Fruit fly (Drosophila melanogaster) whole organism, embryonic: ENCODE results near the gene synr.

Experiments
- Atf6 ChIP-seq: fragments of 200-800 bp; sonication (Bioruptor generic); IDR thresholded peaks from 2 replicates; pipeline ENCODE4 v1.3.6; 2022; ENCODE audit warnings: missing biosample characterization, missing genetic modification characterization
- BtbVII ChIP-seq: fragments of 200-800 bp; sonication (Bioruptor generic); optimal IDR thresholded peaks from 3 replicates; lab custom pipeline; 2017; ENCODE audit warnings: missing biosample characterization, mild to moderate bottlenecking, missing genetic modification characterization
- CG10959 ChIP-seq: fragments of 200-800 bp; sonication (Bioruptor generic); IDR thresholded peaks from 2 replicates; pipeline ENCODE4 v1.3.6; 2022; ENCODE audit warnings: missing biosample characterization, missing genetic modification characterization
- CG12155 ChIP-seq: fragments of 200-800 bp; sonication (Bioruptor generic); optimal IDR thresholded peaks from 3 replicates; lab custom pipeline; 2016; ENCODE audit warnings: missing biosample characterization, missing genetic modification characterization
- CG14710 ChIP-seq: fragments of 200-800 bp; sonication (Bioruptor generic); optimal IDR thresholded peaks from 3 replicates; lab custom pipeline; 2019; ENCODE audit warnings: missing biosample characterization, mild to moderate bottlenecking, missing genetic modification characterization, moderate library complexity
- CG15479 ChIP-seq: fragments of 200-800 bp; sonication (Bioruptor generic); optimal IDR thresholded peaks from 3 replicates; lab custom pipeline; 2019; ENCODE audit warnings: missing biosample characterization, mild to moderate bottlenecking, missing genetic modification characterization, moderate library complexity
- CG15514 ChIP-seq: fragments of 200-800 bp; sonication (Bioruptor generic); optimal IDR thresholded peaks from 3 replicates; lab custom pipeline; 2017; ENCODE audit warnings: missing biosample characterization, missing genetic modification characterization, mild to moderate bottlenecking, moderate library complexity, missing genetic modification reagents
- CG17385 ChIP-seq: fragments of 200-800 bp; sonication (Bioruptor generic); optimal IDR thresholded peaks from 3 replicates; lab custom pipeline; 2018; ENCODE audit warnings: missing biosample characterization, mild to moderate bottlenecking, missing genetic modification characterization
- CG18599 ChIP-seq: fragments of 200-800 bp; sonication (Bioruptor generic); optimal IDR thresholded peaks from 3 replicates; lab custom pipeline; 2017; ENCODE audit warnings: missing biosample characterization, missing genetic modification characterization, mild to moderate bottlenecking, moderate library complexity, missing genetic modification reagents
- CG18619 ChIP-seq: fragments of 200-800 bp; sonication (Bioruptor generic); optimal IDR thresholded peaks from 3 replicates; lab custom pipeline; 2017; ENCODE audit warnings: missing biosample characterization, mild to moderate bottlenecking, missing genetic modification characterization
- CG2116 ChIP-seq: fragments of 200-800 bp; sonication (Bioruptor generic); optimal IDR thresholded peaks from 3 replicates; lab custom pipeline; 2018; ENCODE audit warnings: missing biosample characterization, mild to moderate bottlenecking, missing genetic modification characterization
- CG2120 ChIP-seq: fragments of 200-800 bp; sonication (Bioruptor generic); optimal IDR thresholded peaks from 3 replicates; lab custom pipeline; 2016; ENCODE audit warnings: missing biosample characterization, missing genetic modification characterization
- CG31441 ChIP-seq: fragments of 200-800 bp; sonication (Bioruptor generic); IDR thresholded peaks from 2 replicates; pipeline ENCODE4 v1.3.6; 2022; ENCODE audit warnings: missing biosample characterization, missing genetic modification characterization
- CG3995 ChIP-seq: fragments of 200-800 bp; sonication (Bioruptor generic); optimal IDR thresholded peaks from 3 replicates; lab custom pipeline; 2016; ENCODE audit warnings: missing biosample characterization, missing genetic modification characterization
- CG4424 ChIP-seq: fragments of 200-800 bp; sonication (Bioruptor generic); optimal IDR thresholded peaks from 3 replicates; lab custom pipeline; 2016; ENCODE audit warnings: missing biosample characterization, missing genetic modification characterization
- CG5245 ChIP-seq: fragments of 200-800 bp; sonication (Bioruptor generic); optimal IDR thresholded peaks from 3 replicates; lab custom pipeline; 2016; ENCODE audit warnings: missing biosample characterization, missing genetic modification characterization
- CG7928 ChIP-seq: fragments of 200-800 bp; sonication (Bioruptor generic); optimal IDR thresholded peaks from 2 replicates; lab custom pipeline; 2017; ENCODE audit warnings: missing biosample characterization, mild to moderate bottlenecking, missing genetic modification characterization
- CG9797 ChIP-seq: fragments of 200-800 bp; sonication (Bioruptor generic); optimal IDR thresholded peaks from 3 replicates; lab custom pipeline; 2018; ENCODE audit warnings: missing biosample characterization, mild to moderate bottlenecking, missing genetic modification characterization
- Camta ChIP-seq: fragments of 200-800 bp; sonication (Bioruptor generic); optimal IDR thresholded peaks from 2 replicates; lab custom pipeline; 2016; ENCODE audit warnings: missing biosample characterization, missing genetic modification characterization
- D ChIP-seq, 2 experiments: fragments of 200-800 bp in 1 of 2; fragments of >200 bp in 1 of 2; sonication (Bioruptor generic) in 1 of 2; optimal IDR thresholded peaks; 2 replicates in 1 of 2; 3 replicates in 1 of 2; lab custom pipeline; 2017; ENCODE audit warnings: mild to moderate bottlenecking in 1 of 2, missing biosample characterization in 1 of 2, missing genetic modification characterization in 1 of 2, missing genetic modification reagents in 1 of 2
- Dad ChIP-seq: fragments of 200-800 bp; sonication (Bioruptor generic); optimal IDR thresholded peaks from 3 replicates; lab custom pipeline; 2016; ENCODE audit warnings: missing biosample characterization, missing genetic modification characterization
- Doc2 ChIP-seq: fragments of 200-800 bp; sonication (Bioruptor generic); IDR thresholded peaks from 2 replicates; pipeline ENCODE4 v1.3.6; 2022; ENCODE audit warnings: missing biosample characterization, missing genetic modification characterization
- ERR ChIP-seq: fragments of 200-800 bp; sonication (Bioruptor generic); optimal IDR thresholded peaks from 2 replicates; lab custom pipeline; 2016; ENCODE audit warnings: missing biosample characterization, missing genetic modification characterization
- Gug ChIP-seq: fragments of 200-800 bp; sonication (Bioruptor generic); IDR thresholded peaks from 4 replicates; pipeline ENCODE4 v1.3.6; 2022; ENCODE audit warnings: missing biosample characterization, missing genetic modification characterization
- Jarid2 ChIP-seq: fragments of 200-800 bp; sonication (Bioruptor generic); optimal IDR thresholded peaks from 3 replicates; lab custom pipeline; 2017; ENCODE audit warnings: mild to moderate bottlenecking, missing biosample characterization, missing genetic modification reagents, missing genetic modification characterization
- Mad ChIP-seq: fragments of 200-800 bp; sonication (Bioruptor generic); optimal IDR thresholded peaks from 2 replicates; lab custom pipeline; 2016; ENCODE audit warnings: missing biosample characterization, missing genetic modification characterization
- Med ChIP-seq: fragments of 200-800 bp; sonication (Bioruptor generic); peaks from one replicate; lab custom pipeline; 2016; ENCODE audit warnings: missing biosample characterization, missing genetic modification characterization, mild to moderate bottlenecking, inconsistent platforms, moderate library complexity
- Myb ChIP-seq: fragments of 200-800 bp; sonication (Bioruptor generic); optimal IDR thresholded peaks from 2 replicates; lab custom pipeline; 2016; ENCODE audit warnings: missing biosample characterization, missing genetic modification characterization
- Neu2 ChIP-seq: fragments of 200-800 bp; sonication (Bioruptor generic); optimal IDR thresholded peaks from 3 replicates; lab custom pipeline; 2016; ENCODE audit warnings: missing biosample characterization, missing genetic modification characterization, borderline replicate concordance
- ac ChIP-seq: fragments of 200-800 bp; sonication (Bioruptor generic); optimal IDR thresholded peaks from 3 replicates; lab custom pipeline; 2017; ENCODE audit warnings: missing biosample characterization, mild to moderate bottlenecking, missing genetic modification characterization
- amos ChIP-seq: fragments of 200-800 bp; sonication (Bioruptor generic); IDR thresholded peaks from 2 replicates; pipeline ENCODE4 v1.3.6; 2022; ENCODE audit warnings: missing biosample characterization, missing genetic modification characterization; ENCODE audit not compliant: partially characterized antibody
- cwo ChIP-seq: fragments of 200-800 bp; sonication (Bioruptor generic); optimal IDR thresholded peaks from 3 replicates; lab custom pipeline; 2017; ENCODE audit warnings: missing biosample characterization, missing genetic modification characterization, mild to moderate bottlenecking, moderate library complexity, missing genetic modification reagents
- dmrt99B ChIP-seq: fragments of 200-800 bp; sonication (Bioruptor generic); optimal IDR thresholded peaks from 2 replicates; lab custom pipeline; 2018; ENCODE audit warnings: missing biosample characterization, mild to moderate bottlenecking, missing genetic modification characterization, moderate library complexity
- eve ChIP-seq, 2 experiments: fragments of >200 bp; optimal IDR thresholded peaks; 2 replicates each; lab custom pipeline; 2017; ENCODE audit warnings: missing biosample characterization in 2 of 2, missing genetic modification characterization in 2 of 2
- exex ChIP-seq: fragments of 200-800 bp; sonication (Bioruptor generic); optimal IDR thresholded peaks from 4 replicates; lab custom pipeline; 2018; ENCODE audit warnings: missing biosample characterization, mild to moderate bottlenecking, missing genetic modification characterization, moderate library complexity
- eyg ChIP-seq: fragments of 200-800 bp; sonication (Bioruptor generic); optimal IDR thresholded peaks from 3 replicates; lab custom pipeline; 2016; ENCODE audit warnings: missing biosample characterization, missing genetic modification characterization
- fu2 ChIP-seq: fragments of 200-800 bp; sonication (Bioruptor generic); optimal IDR thresholded peaks from 2 replicates; lab custom pipeline; 2016; ENCODE audit warnings: missing biosample characterization, missing genetic modification characterization
- gfzf ChIP-seq: fragments of 200-800 bp; sonication (Bioruptor generic); optimal IDR thresholded peaks from 2 replicates; lab custom pipeline; 2016; ENCODE audit warnings: missing biosample characterization, mild to moderate bottlenecking, missing genetic modification characterization, moderate library complexity
- gsb-n ChIP-seq: fragments of 200-800 bp; sonication (Bioruptor generic); optimal IDR thresholded peaks from 3 replicates; lab custom pipeline; 2018; ENCODE audit warnings: missing biosample characterization, mild to moderate bottlenecking, missing genetic modification characterization
- hkb ChIP-seq, 2 experiments: fragments of 200-800 bp in 1 of 2; fragments of >200 bp in 1 of 2; sonication (Bioruptor generic) in 1 of 2; IDR thresholded peaks in 1 of 2; optimal IDR thresholded peaks in 1 of 2; 2 replicates each; pipeline versions ENCODE4 v1.3.6 to Lab custom; 2017 to 2022; ENCODE audit warnings: missing biosample characterization in 1 of 2, missing genetic modification characterization in 1 of 2
- ken ChIP-seq: fragments of 200-800 bp; sonication (Bioruptor generic); IDR thresholded peaks from 3 replicates; pipeline ENCODE4 v1.3.6; 2022; ENCODE audit warnings: missing biosample characterization, missing genetic modification characterization
- lab ChIP-seq: fragments of 200-800 bp; sonication (Bioruptor generic); optimal IDR thresholded peaks from 3 replicates; lab custom pipeline; 2017; ENCODE audit warnings: missing biosample characterization, missing genetic modification characterization, mild to moderate bottlenecking, moderate library complexity, missing genetic modification reagents
- pzg ChIP-seq: fragments of 200-800 bp; sonication (Bioruptor generic); optimal IDR thresholded peaks from 3 replicates; lab custom pipeline; 2018; ENCODE audit warnings: missing biosample characterization, mild to moderate bottlenecking, missing genetic modification characterization, moderate library complexity
- sens ChIP-seq: fragments of 200-800 bp; sonication (Bioruptor generic); peaks from one replicate; lab custom pipeline; 2016; ENCODE audit warnings: missing biosample characterization, missing genetic modification characterization
- ssp ChIP-seq: fragments of 200-800 bp; sonication (Bioruptor generic); IDR thresholded peaks from 2 replicates; pipeline ENCODE4 v1.3.6; 2022; ENCODE audit warnings: missing biosample characterization, missing genetic modification characterization
- sug ChIP-seq: fragments of 200-800 bp; optimal IDR thresholded peaks from 2 replicates; lab custom pipeline; 2019; ENCODE audit warnings: missing biosample characterization, mild to moderate bottlenecking, missing genetic modification characterization, moderate library complexity
- tup ChIP-seq: fragments of 200-800 bp; sonication (Bioruptor generic); optimal IDR thresholded peaks from 2 replicates; lab custom pipeline; 2016; ENCODE audit warnings: missing biosample characterization, mild to moderate bottlenecking, missing genetic modification characterization, moderate library complexity
- unpg ChIP-seq: fragments of 200-800 bp; sonication (Bioruptor generic); optimal IDR thresholded peaks from 3 replicates; lab custom pipeline; 2018; ENCODE audit warnings: missing biosample characterization, mild to moderate bottlenecking, missing genetic modification characterization, moderate library complexity
- wdn ChIP-seq: fragments of 200-800 bp; sonication (Bioruptor generic); IDR thresholded peaks from 2 replicates; pipeline ENCODE4 v1.3.6; 2022; ENCODE audit warnings: missing biosample characterization, missing genetic modification characterization

synr gene

dm6 chr2L:4942257-4942792 is at the start of gene synr:
TSS of gene synr (plus strand) at chr2L:4942742.
- TF ChIP-seq sens (GFP tag; lab: Kevin White, UChicago), result peak; percentile 59
- TF ChIP-seq CG18599, result peak; percentile 44
- peak; percentile 57 for TF ChIP-seq lab (GFP tag; lab: Kevin White, UChicago)
- no peak for TF ChIP-seq Doc2 (GFP tag; lab: Robert Waterston, UW)
- TF ChIP-seq CG10959, result no peak
- no peak for TF ChIP-seq ssp (GFP tag; lab: Robert Waterston, UW)
- TF ChIP-seq Med (GFP tag; lab: Kevin White, UChicago), result peak; percentile 13
- TF ChIP-seq CG15514 (GFP tag; lab: Kevin White, UChicago), result peak; percentile 7
- no peak for TF ChIP-seq D (optimal IDR thresholded peaks at IDR 0.05; lab: Kevin White, UChicago)
- no peak for TF ChIP-seq D (GFP tag; optimal IDR thresholded peaks at IDR 0.05; lab: Kevin White, UChicago)
- no peak for TF ChIP-seq CG12155 (GFP tag; lab: Kevin White, UChicago)
- TF ChIP-seq CG2120 (GFP tag; lab: Kevin White, UChicago), result peak; percentile 32
- no peak for TF ChIP-seq fu2 (GFP tag; lab: Kevin White, UChicago)
- no peak for TF ChIP-seq Neu2 (GFP tag; lab: Kevin White, UChicago)
- TF ChIP-seq CG7928 (GFP tag; lab: Kevin White, UChicago), result no peak
- TF ChIP-seq wdn (GFP tag; lab: Robert Waterston, UW), result 0 out of 2 replicates have a peak, but pooled peaks have one; percentile 11
- TF ChIP-seq amos (GFP tag; lab: Robert Waterston, UW), result no peak
- TF ChIP-seq eyg (GFP tag; lab: Kevin White, UChicago), result no peak
- TF ChIP-seq Gug (GFP tag; lab: Robert Waterston, UW), result no peak

DNA sequence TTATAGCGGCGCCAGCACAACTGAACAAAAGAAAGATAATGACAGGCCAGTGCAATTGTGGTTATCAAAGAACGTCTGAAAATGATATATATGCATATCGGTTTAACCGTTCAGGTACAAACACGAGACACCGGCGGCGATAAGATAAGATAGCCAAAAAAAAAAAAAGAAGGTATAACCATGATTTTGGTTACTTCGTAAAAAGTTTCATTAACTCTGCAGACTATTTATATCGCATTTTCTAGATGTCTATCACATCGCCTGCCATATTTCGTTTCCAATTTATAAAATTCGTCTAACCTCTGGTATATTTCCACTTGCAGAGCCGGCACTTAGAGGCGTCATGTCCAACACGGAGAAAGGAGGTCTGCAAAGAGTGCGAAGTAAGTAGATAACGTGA is 48.9 kb upstream of the synr start:
- TF ChIP-seq ERR (no peak), gsb-n (tag; lab: Kevin White, UChicago) (no peak), Myb (GFP tag; lab: Kevin White, UChicago) (no peak), CG5245 (GFP tag; lab: Kevin White, UChicago) (no peak), Dad (GFP tag; lab: Kevin White, UChicago) (no peak), CG2116 (GFP tag; lab: Kevin White, UChicago) (no peak), gfzf (GFP tag; lab: Kevin White, UChicago) (no peak), CG14710 (tag; lab: Kevin White, UChicago) (no peak), cwo (peak; percentile 83), Atf6 (GFP tag; lab: Robert Waterston, UW) (no peak), exex (tag; lab: Kevin White, UChicago) (peak; percentile 55), ac (GFP tag; lab: Kevin White, UChicago) (no peak), Camta (GFP tag; lab: Kevin White, UChicago) (no peak), CG31441 (GFP tag; lab: Robert Waterston, UW) (no peak), dmrt99B (tag; lab: Kevin White, UChicago) (no peak), CG9797 (GFP tag; lab: Kevin White, UChicago) (no peak), ken (no peak), CG4424 (GFP tag; lab: Kevin White, UChicago) (no peak), Mad (GFP tag; lab: Kevin White, UChicago) (no peak), eve (GFP tag; optimal IDR thresholded peaks at IDR 0.05; lab: Kevin White, UChicago) (peak in 1 of 2 experiments; percentile 32), CG18619 (no peak), tup (no peak), sug (tag; lab: Kevin White, UChicago) (peak; percentile 32), unpg (no peak), pzg (GFP tag; lab: Kevin White, UChicago) (no peak), CG17385 (GFP tag; lab: Kevin White, UChicago) (no peak), Jarid2 (GFP tag; lab: Kevin White, UChicago) (no peak), CG15479 (GFP tag; lab: Kevin White, UChicago) (peak; percentile 36), BtbVII (GFP tag; lab: Kevin White, UChicago) (no peak), CG3995 (no peak), CG7928 (GFP tag; lab: Kevin White, UChicago) (no peak), hkb (optimal IDR thresholded peaks at IDR 0.05; lab: Kevin White, UChicago) (no peak), hkb (GFP tag; IDR thresholded peaks at IDR 0.05; lab: Robert Waterston, UW) (no peak)
